Worm (Caenorhabditis elegans): ENCODE measurements around the gene C47A4.5.
A peak's percentile ranks its signal among the peaks of the same experiment; 100 is the strongest.

C47A4.5 gene

ce11 chrIV:13776115-13776514, 30.6 kb downstream of the C47A4.5 start, which contains the start of gene Y45F10D.16:
Gene Y45F10D.16 (plus strand): TSS chrIV:13776415.
- no peak for TF ChIP-seq ama-1 (optimal IDR thresholded peaks at IDR 0.05)
- no peak for TF ChIP-seq sma-9 (GFP tag; optimal IDR thresholded peaks at IDR 0.05)
- no peak for TF ChIP-seq sma-9 (tag; optimal IDR thresholded peaks at IDR 0.05)
- TF ChIP-seq unc-39 (tag; optimal IDR thresholded peaks at IDR 0.05): no peak
- no peak for TF ChIP-seq fos-1 (tag; optimal IDR thresholded peaks at IDR 0.05)
- no peak for TF ChIP-seq sem-4 (tag; optimal IDR thresholded peaks at IDR 0.05)
- no peak for TF ChIP-seq C34F6.9 (tag; optimal IDR thresholded peaks at IDR 0.05)
- TF ChIP-seq unc-55 (GFP tag; optimal IDR thresholded peaks at IDR 0.05): no peak
- no peak for TF ChIP-seq peb-1 (tag; optimal IDR thresholded peaks at IDR 0.05)
- no peak for TF ChIP-seq nhr-25 (tag; optimal IDR thresholded peaks at IDR 0.05)
- no peak for TF ChIP-seq nhr-21 (tag; optimal IDR thresholded peaks at IDR 0.05)
- no peak for TF ChIP-seq lsy-2 (tag; optimal IDR thresholded peaks at IDR 0.05)
- TF ChIP-seq nhr-23 (tag; optimal IDR thresholded peaks at IDR 0.05): no peak
- TF ChIP-seq egl-27 (tag; optimal IDR thresholded peaks at IDR 0.05): no peak
- TF ChIP-seq mab-5 (tag; optimal IDR thresholded peaks at IDR 0.05): no peak
- no peak for TF ChIP-seq unc-62 (GFP tag; optimal IDR thresholded peaks at IDR 0.05)
- TF ChIP-seq mbf-1 (tag; optimal IDR thresholded peaks at IDR 0.05): no peak

- no peak for TF ChIP-seq zag-1 (tag; optimal IDR thresholded peaks at IDR 0.05)
- no peak for TF ChIP-seq unc-62 (GFP tag; optimal IDR thresholded peaks at IDR 0.05)
- TF ChIP-seq nhr-25 (tag; optimal IDR thresholded peaks at IDR 0.05): no peak
- no peak for TF ChIP-seq sem-4 (tag; optimal IDR thresholded peaks at IDR 0.05)
- TF ChIP-seq nhr-77 (tag; optimal IDR thresholded peaks at IDR 0.05): no peak
- no peak for TF ChIP-seq alr-1 (tag; optimal IDR thresholded peaks at IDR 0.05)
- TF ChIP-seq snpc-4 (tag; optimal IDR thresholded peaks at IDR 0.05): no peak
- TF ChIP-seq lin-11 (tag; optimal IDR thresholded peaks at IDR 0.05): no peak
- TF ChIP-seq Y55F3AM.14 (GFP tag; optimal IDR thresholded peaks at IDR 0.05): no peak
- TF ChIP-seq nhr-6 (tag; optimal IDR thresholded peaks at IDR 0.05): no peak
- no peak for TF ChIP-seq nhr-11 (tag; optimal IDR thresholded peaks at IDR 0.05)
- TF ChIP-seq nhr-12 (tag; optimal IDR thresholded peaks at IDR 0.05): no peak
- TF ChIP-seq ztf-4 (tag; optimal IDR thresholded peaks at IDR 0.05): no peak
- TF ChIP-seq mbf-1 (tag; optimal IDR thresholded peaks at IDR 0.05): no peak
- no peak for TF ChIP-seq sma-9 (GFP tag; optimal IDR thresholded peaks at IDR 0.05)
- TF ChIP-seq sma-9 (tag; optimal IDR thresholded peaks at IDR 0.05): no peak
- no peak for TF ChIP-seq ceh-82 (tag; optimal IDR thresholded peaks at IDR 0.05)
Measured at ce11 chrIV:13776745-13777144, 31.2 kb downstream of the C47A4.5 start.

- TF ChIP-seq ZK546.5 (tag; optimal IDR thresholded peaks at IDR 0.05): no peak
- TF ChIP-seq aly-2 (tag; optimal IDR thresholded peaks at IDR 0.05): no peak
- TF ChIP-seq nhr-77 (tag; optimal IDR thresholded peaks at IDR 0.05): no peak
- TF ChIP-seq ceh-16 (tag; optimal IDR thresholded peaks at IDR 0.05): no peak
- no peak for TF ChIP-seq elt-1 (tag; optimal IDR thresholded peaks at IDR 0.05)
- peak; percentile 90 for TF ChIP-seq unc-55 (GFP tag; optimal IDR thresholded peaks at IDR 0.05)
- TF ChIP-seq lsy-2 (tag; optimal IDR thresholded peaks at IDR 0.05): peak; percentile 57 to 92
- TF ChIP-seq ztf-4 (tag; optimal IDR thresholded peaks at IDR 0.05): peak; percentile 56
- no peak for TF ChIP-seq nhr-237 (tag; optimal IDR thresholded peaks at IDR 0.05)
- no peak for TF ChIP-seq mab-5 (tag; optimal IDR thresholded peaks at IDR 0.05)
- peak; percentile 71 for TF ChIP-seq sma-3 (GFP tag; optimal IDR thresholded peaks at IDR 0.05)
- TF ChIP-seq Y55F3AM.14 (GFP tag; optimal IDR thresholded peaks at IDR 0.05): no peak
- peak; percentile 73 for TF ChIP-seq gmeb-1 (tag; optimal IDR thresholded peaks at IDR 0.05)
- peak; percentile 17 for TF ChIP-seq ama-1 (optimal IDR thresholded peaks at IDR 0.05)
- no peak for TF ChIP-seq mdl-1 (tag; optimal IDR thresholded peaks at IDR 0.05)
- TF ChIP-seq nhr-25 (tag; optimal IDR thresholded peaks at IDR 0.05): peak; percentile 61
- peak; percentile 55 for TF ChIP-seq crh-2 (tag; optimal IDR thresholded peaks at IDR 0.05)
- peak; percentile 36 for TF ChIP-seq fos-1 (tag; optimal IDR thresholded peaks at IDR 0.05)
- no peak for TF ChIP-seq peb-1 (tag; optimal IDR thresholded peaks at IDR 0.05)
- no peak for TF ChIP-seq unc-62 (GFP tag; optimal IDR thresholded peaks at IDR 0.05)
- no peak for TF ChIP-seq nhr-12 (tag; optimal IDR thresholded peaks at IDR 0.05)
- TF ChIP-seq ztf-11 (tag; optimal IDR thresholded peaks at IDR 0.05): no peak
- TF ChIP-seq nhr-23 (tag; optimal IDR thresholded peaks at IDR 0.05): no peak
- TF ChIP-seq blmp-1 (tag; optimal IDR thresholded peaks at IDR 0.05; ENCODE audit: insufficient read depth): no peak
- no peak for TF ChIP-seq elt-3 (tag; optimal IDR thresholded peaks at IDR 0.05)
- TF ChIP-seq alr-1 (tag; optimal IDR thresholded peaks at IDR 0.05): no peak
- TF ChIP-seq C34F6.9 (tag; optimal IDR thresholded peaks at IDR 0.05): peak; percentile 84
- TF ChIP-seq nhr-129 (tag; optimal IDR thresholded peaks at IDR 0.05): peak; percentile 91
- no peak for TF ChIP-seq unc-39 (tag; optimal IDR thresholded peaks at IDR 0.05)
- no peak for TF ChIP-seq dmd-4 (tag; optimal IDR thresholded peaks at IDR 0.05)
- no peak for TF ChIP-seq nhr-6 (tag; optimal IDR thresholded peaks at IDR 0.05)
- TF ChIP-seq nhr-10 (tag; optimal IDR thresholded peaks at IDR 0.05): no peak
- no peak for TF ChIP-seq sma-9 (GFP tag; optimal IDR thresholded peaks at IDR 0.05)
- no peak for TF ChIP-seq sma-9 (tag; optimal IDR thresholded peaks at IDR 0.05)
- no peak for TF ChIP-seq mbf-1 (tag; optimal IDR thresholded peaks at IDR 0.05)
- no peak for TF ChIP-seq ceh-82 (tag; optimal IDR thresholded peaks at IDR 0.05)
- peak; percentile 60 for TF ChIP-seq lin-11 (tag; optimal IDR thresholded peaks at IDR 0.05)
- TF ChIP-seq R02D3.7 (tag; optimal IDR thresholded peaks at IDR 0.05): no peak
- TF ChIP-seq nhr-21 (tag; optimal IDR thresholded peaks at IDR 0.05): peak; percentile 36
- TF ChIP-seq nhr-11 (tag; optimal IDR thresholded peaks at IDR 0.05): no peak
- TF ChIP-seq zag-1 (tag; optimal IDR thresholded peaks at IDR 0.05): no peak
- TF ChIP-seq snpc-4 (tag; optimal IDR thresholded peaks at IDR 0.05): peak; percentile 71
- no peak for TF ChIP-seq ztf-1 (GFP tag; conservative IDR thresholded peaks at IDR 0.05)
- peak; percentile 72 for TF ChIP-seq lin-13 (GFP tag; optimal IDR thresholded peaks at IDR 0.05)
- no peak for TF ChIP-seq skn-1 (tag; optimal IDR thresholded peaks at IDR 0.05)
Measured at ce11 chrIV:13777480-13777879, 32.0 kb downstream of the C47A4.5 start, which contains the start of gene rpl-18. Gene rpl-18 (plus strand): TSS chrIV:13777865.

Measured in whole organism, L2 larva.